Worm (Caenorhabditis elegans) whole organism, late embryonic: ENCODE measurements around the gene hpo-18.

Experiments
- F13H6.1 ChIP-seq: sonication (generic microtip); optimal IDR thresholded peaks from 2 replicates; lab custom pipeline; 2016; ENCODE audit warnings: missing genetic modification characterization, missing compliant biosample characterization
- Y22D7AL.16 ChIP-seq: sonication (generic microtip); optimal IDR thresholded peaks from 2 replicates; lab custom pipeline; 2016; ENCODE audit warnings: missing genetic modification characterization, missing compliant biosample characterization
- ama-1 ChIP-seq: fragments of 150-350 bp; optimal IDR thresholded peaks from 2 replicates; lab custom pipeline; 2014
- ceh-14 ChIP-seq: sonication (generic microtip); optimal IDR thresholded peaks from 2 replicates; lab custom pipeline; 2016; ENCODE audit warnings: missing genotype, missing genetic modification characterization, missing compliant biosample characterization
- elt-2 ChIP-seq: sonication (generic microtip); optimal IDR thresholded peaks from 2 replicates; lab custom pipeline; 2016; ENCODE audit warnings: missing genetic modification reagents, missing genetic modification characterization, missing compliant biosample characterization
- ets-4 ChIP-seq: sonication (generic microtip); optimal IDR thresholded peaks from 2 replicates; lab custom pipeline; 2016; ENCODE audit warnings: missing genetic modification characterization, missing compliant biosample characterization
- nfya-1 ChIP-seq: sonication (generic microtip); optimal IDR thresholded peaks from 2 replicates; lab custom pipeline; 2017; ENCODE audit warnings: missing genetic modification characterization, mild to moderate bottlenecking, missing compliant biosample characterization, antibody characterized with exemption, moderate library complexity
- nhr-11 ChIP-seq: fragments of 150-350 bp; optimal IDR thresholded peaks from 2 replicates; lab custom pipeline; 2014; ENCODE audit warnings: missing biosample characterization, missing genetic modification characterization
- odd-2 ChIP-seq: sonication (generic microtip); optimal IDR thresholded peaks from 2 replicates; lab custom pipeline; 2017; ENCODE audit warnings: antibody characterized with exemption, mild to moderate bottlenecking, missing genetic modification characterization, missing compliant biosample characterization
- pha-4 ChIP-seq: fragments of 150-350 bp; optimal IDR thresholded peaks from 2 replicates; lab custom pipeline; 2018; ENCODE audit warnings: missing biosample characterization, missing genetic modification reagents, missing genetic modification characterization
- pqm-1 ChIP-seq: sonication (generic microtip); optimal IDR thresholded peaks from 2 replicates; lab custom pipeline; 2016; ENCODE audit warnings: missing genetic modification characterization, missing compliant biosample characterization
- sox-4 ChIP-seq: sonication (generic microtip); optimal IDR thresholded peaks from 2 replicates; lab custom pipeline; 2017; ENCODE audit warnings: mild to moderate bottlenecking, missing genetic modification characterization, inconsistent platforms, missing compliant biosample characterization
- unc-42 ChIP-seq: sonication (generic microtip); optimal IDR thresholded peaks from 2 replicates; lab custom pipeline; 2016; ENCODE audit warnings: missing genotype, missing genetic modification characterization, missing compliant biosample characterization

- TF ChIP-seq ama-1 (lab: Kevin White, UChicago) (no peak), unc-42 (no peak), F13H6.1 (tag; lab: Kevin White, UChicago) (no peak), elt-2 (no peak), nfya-1 (tag; lab: Kevin White, UChicago) (no peak), nhr-11 (tag; lab: Kevin White, UChicago) (no peak), odd-2 (tag; lab: Kevin White, UChicago) (no peak), ets-4 (tag; lab: Kevin White, UChicago) (no peak), Y22D7AL.16 (tag; lab: Kevin White, UChicago) (no peak), ceh-14 (no peak), pqm-1 (tag; lab: Kevin White, UChicago) (no peak), sox-4 (tag; lab: Kevin White, UChicago) (no peak), pha-4 (tag; lab: Kevin White, UChicago) (no peak)
These were observed 47.6 kb downstream of the hpo-18 start, which contains the start of gene ZC132.11 for ce11 chrV:4298579-4298978.
